Worm (Caenorhabditis elegans): ENCODE results near the gene unc-69.

ce11 chrIII:10318755-10319154 lies at the start of gene unc-69:
- TF ChIP-seq ceh-18 (tag; optimal IDR thresholded peaks at IDR 0.05) (peak; percentile 6), ama-1 (optimal IDR thresholded peaks at IDR 0.05) (no peak), ceh-6 (GFP tag; optimal IDR thresholded peaks at IDR 0.05) (no peak), ahr-1 (tag; optimal IDR thresholded peaks at IDR 0.05) (no peak), pag-3 (tag; optimal IDR thresholded peaks at IDR 0.05; ENCODE audit: borderline replicate concordance) (no peak)
